Fruit fly (Drosophila melanogaster) whole organism, adult: ENCODE data around the gene mRpL35.

ENCODE experiments used
- CG11617 ChIP-seq: fragments of 200-800 bp; sonication (Bioruptor generic); optimal IDR thresholded peaks from 2 replicates; lab custom pipeline; 2017; ENCODE audit warnings: mild to moderate bottlenecking, missing biosample characterization, missing genetic modification reagents, missing genetic modification characterization
- CG12768 ChIP-seq: fragments of 200-800 bp; sonication (Bioruptor generic); optimal IDR thresholded peaks from 2 replicates; lab custom pipeline; 2017; ENCODE audit warnings: missing biosample characterization, missing genetic modification characterization, mild to moderate bottlenecking, moderate library complexity, missing genetic modification reagents
- CG14711 ChIP-seq: fragments of 200-800 bp; sonication (Bioruptor generic); optimal IDR thresholded peaks from 2 replicates; lab custom pipeline; 2018; ENCODE audit warnings: missing biosample characterization, mild to moderate bottlenecking, missing genetic modification characterization, moderate library complexity
- CG1620 ChIP-seq: fragments of 200-800 bp; sonication (Bioruptor generic); optimal IDR thresholded peaks from 2 replicates; lab custom pipeline; 2016; ENCODE audit warnings: missing biosample characterization, missing genetic modification characterization
- CG33017 ChIP-seq: fragments of 200-800 bp; sonication (Bioruptor generic); optimal IDR thresholded peaks from 2 replicates; lab custom pipeline; 2018; ENCODE audit warnings: missing biosample characterization, mild to moderate bottlenecking, missing genetic modification characterization, moderate library complexity
- CG5204 ChIP-seq: fragments of 200-800 bp; sonication (Bioruptor generic); optimal IDR thresholded peaks from 2 replicates; lab custom pipeline; 2016; ENCODE audit warnings: missing biosample characterization, missing genetic modification characterization
- CG7045 ChIP-seq: fragments of 200-800 bp; sonication (Bioruptor generic); optimal IDR thresholded peaks from 2 replicates; lab custom pipeline; 2017; ENCODE audit warnings: missing biosample characterization, mild to moderate bottlenecking, missing genetic modification characterization
- CG7101 ChIP-seq: fragments of 200-800 bp; sonication (Bioruptor generic); optimal IDR thresholded peaks from 2 replicates; lab custom pipeline; 2018; ENCODE audit warnings: missing biosample characterization, mild to moderate bottlenecking, missing genetic modification characterization, moderate library complexity
- Clk ChIP-seq: fragments of 200-800 bp; sonication (Bioruptor generic); optimal IDR thresholded peaks from 2 replicates; lab custom pipeline; 2017; ENCODE audit warnings: missing biosample characterization, missing genetic modification characterization
- Crg-1 ChIP-seq: fragments of 200-800 bp; sonication (Bioruptor generic); optimal IDR thresholded peaks from 2 replicates; lab custom pipeline; 2016; ENCODE audit warnings: missing biosample characterization, missing genetic modification characterization
- Hr96 ChIP-seq: fragments of 200-800 bp; sonication (Bioruptor generic); optimal IDR thresholded peaks from 2 replicates; lab custom pipeline; 2016; ENCODE audit warnings: missing biosample characterization, missing genetic modification characterization
- Mnt ChIP-seq: fragments of 200-800 bp; sonication (Bioruptor generic); optimal IDR thresholded peaks from 2 replicates; lab custom pipeline; 2016; ENCODE audit warnings: missing biosample characterization, mild to moderate bottlenecking, missing genetic modification characterization
- bab1 ChIP-seq: fragments of 200-800 bp; sonication (Bioruptor generic); optimal IDR thresholded peaks from 3 replicates; lab custom pipeline; 2019; ENCODE audit warnings: missing biosample characterization, mild to moderate bottlenecking, missing genetic modification characterization, moderate library complexity
- cic ChIP-seq: fragments of 200-800 bp; sonication (Bioruptor generic); optimal IDR thresholded peaks from 2 replicates; lab custom pipeline; 2017; ENCODE audit warnings: missing biosample characterization, mild to moderate bottlenecking, missing genetic modification characterization, moderate library complexity
- cnc ChIP-seq, 2 experiments: fragments of >200 bp; optimal IDR thresholded peaks; 2 replicates each; lab custom pipeline; 2017
- kay ChIP-seq: fragments of 200-800 bp; sonication (Bioruptor generic); peaks from one replicate; lab custom pipeline; 2016; ENCODE audit warnings: missing biosample characterization, missing genetic modification characterization, borderline replicate concordance
- ovo ChIP-seq: fragments of 200-800 bp; sonication (Bioruptor generic); optimal IDR thresholded peaks from 2 replicates; lab custom pipeline; 2016; ENCODE audit warnings: missing biosample characterization, missing genetic modification characterization
- pad ChIP-seq: fragments of 200-800 bp; sonication (Bioruptor generic); optimal IDR thresholded peaks from 3 replicates; lab custom pipeline; 2017; ENCODE audit warnings: missing biosample characterization, missing genetic modification characterization, mild to moderate bottlenecking, moderate library complexity, missing genetic modification reagents
- tj ChIP-seq: fragments of 200-800 bp; sonication (Bioruptor generic); optimal IDR thresholded peaks from 3 replicates; lab custom pipeline; 2017; ENCODE audit warnings: missing biosample characterization, mild to moderate bottlenecking, missing genetic modification characterization, moderate library complexity
- toe ChIP-seq: fragments of 200-800 bp; sonication (Bioruptor generic); optimal IDR thresholded peaks from 2 replicates; lab custom pipeline; 2016; ENCODE audit warnings: missing biosample characterization, missing genetic modification characterization

mRpL35 gene

dm6 chr3R:22047412-22047811 is 24.1 kb downstream of the mRpL35 start:
- TF ChIP-seq toe (GFP tag; lab: Kevin White, UChicago) = no peak
- TF ChIP-seq ovo (GFP tag; lab: Kevin White, UChicago) = no peak
- TF ChIP-seq CG14711 (tag; lab: Kevin White, UChicago) = no peak
- no peak for TF ChIP-seq bab1 (GFP tag; lab: Kevin White, UChicago)
- TF ChIP-seq CG5204 (GFP tag; lab: Kevin White, UChicago) = no peak
- TF ChIP-seq CG12768 (GFP tag; lab: Kevin White, UChicago) = no peak
- TF ChIP-seq CG7045 (GFP tag; lab: Kevin White, UChicago) = no peak
- TF ChIP-seq kay (GFP tag; lab: Kevin White, UChicago) = no peak
- TF ChIP-seq pad (GFP tag; lab: Kevin White, UChicago) = no peak
- TF ChIP-seq CG11617 (GFP tag; lab: Kevin White, UChicago) = no peak
- no peak for TF ChIP-seq CG33017 (tag; lab: Kevin White, UChicago)
- no peak for TF ChIP-seq Crg-1 (GFP tag; lab: Kevin White, UChicago)

DNA sequence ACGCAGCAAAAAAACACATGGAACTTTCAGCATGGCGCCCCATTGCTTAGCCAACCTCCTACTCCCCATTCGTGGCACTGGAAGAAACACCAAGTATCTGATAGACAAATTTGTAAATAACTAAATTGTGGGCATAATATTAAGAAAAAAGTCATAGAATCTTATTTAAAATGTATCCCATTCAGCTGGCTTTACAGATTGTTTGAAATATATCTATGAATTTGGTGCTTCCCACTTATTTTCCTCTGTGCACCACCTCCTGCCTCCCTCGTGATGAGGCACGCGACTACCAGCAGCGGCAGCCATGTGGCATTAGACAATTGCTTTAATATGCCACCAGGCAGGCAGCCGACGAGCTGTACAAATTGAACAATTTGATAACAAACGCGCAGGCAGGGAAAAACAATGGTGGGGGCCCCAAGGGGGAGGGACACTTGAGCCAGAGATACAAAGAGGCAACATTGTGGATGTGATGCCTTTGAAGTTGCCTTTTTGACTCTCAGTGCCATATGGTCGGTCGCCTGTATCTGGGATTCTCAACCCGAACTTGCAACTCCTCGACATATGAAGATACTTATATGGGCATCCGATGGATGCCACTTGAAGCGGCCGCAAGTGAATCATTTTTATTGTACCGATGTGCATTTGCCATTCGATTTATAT is 25.9 kb downstream of the mRpL35 start:
- TF ChIP-seq toe (GFP tag; lab: Kevin White, UChicago) (no peak), CG33017 (tag; lab: Kevin White, UChicago) (no peak), CG7101 (tag; lab: Kevin White, UChicago) (no peak), cnc (optimal IDR thresholded peaks at IDR 0.05; lab: Kevin White, UChicago) (no peak), bab1 (GFP tag; lab: Kevin White, UChicago) (no peak), cic (GFP tag; lab: Kevin White, UChicago) (no peak), Mnt (GFP tag; lab: Kevin White, UChicago) (no peak), tj (GFP tag; lab: Kevin White, UChicago) (no peak), CG11617 (GFP tag; lab: Kevin White, UChicago) (no peak), CG14711 (tag; lab: Kevin White, UChicago) (no peak), Clk (GFP tag; lab: Kevin White, UChicago) (no peak), CG1620 (GFP tag; lab: Kevin White, UChicago) (no peak), CG12768 (GFP tag; lab: Kevin White, UChicago) (no peak), kay (GFP tag; lab: Kevin White, UChicago) (no peak), CG5204 (GFP tag; lab: Kevin White, UChicago) (no peak), CG7045 (GFP tag; lab: Kevin White, UChicago) (no peak)

DNA sequence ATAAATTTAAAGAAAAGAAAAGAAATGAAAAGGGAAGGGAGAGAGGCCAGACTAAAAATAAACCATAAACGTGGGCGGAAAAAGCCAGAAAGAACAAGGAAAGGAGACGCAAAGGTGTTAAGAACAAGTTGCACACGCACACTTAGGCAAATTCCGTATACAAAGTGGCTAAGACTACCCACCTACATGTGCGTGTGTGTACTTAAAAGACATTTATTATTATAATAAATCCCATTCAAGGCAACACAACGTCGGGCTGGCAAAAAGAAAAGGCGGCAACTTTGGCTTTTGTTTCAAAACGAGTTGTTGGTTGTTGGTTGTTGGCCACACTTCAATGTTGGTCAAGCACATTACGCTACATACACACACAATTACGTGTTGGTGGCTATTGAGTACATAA is 28.9 kb downstream of the mRpL35 start:
- TF ChIP-seq Crg-1 (GFP tag; lab: Kevin White, UChicago) = no peak
- TF ChIP-seq CG7101 (tag; lab: Kevin White, UChicago) = no peak
- TF ChIP-seq CG33017 (tag; lab: Kevin White, UChicago) = no peak
- TF ChIP-seq CG1620 (GFP tag; lab: Kevin White, UChicago) = no peak
- TF ChIP-seq toe (GFP tag; lab: Kevin White, UChicago) = no peak
- TF ChIP-seq Mnt (GFP tag; lab: Kevin White, UChicago) = no peak
- no peak for TF ChIP-seq bab1 (GFP tag; lab: Kevin White, UChicago)
- no peak for TF ChIP-seq CG7045 (GFP tag; lab: Kevin White, UChicago)
- no peak for TF ChIP-seq Clk (GFP tag; lab: Kevin White, UChicago)
- TF ChIP-seq CG14711 (tag; lab: Kevin White, UChicago) = no peak
- TF ChIP-seq cic (GFP tag; lab: Kevin White, UChicago) = no peak
- TF ChIP-seq kay (GFP tag; lab: Kevin White, UChicago) = no peak
- no peak for TF ChIP-seq CG5204 (GFP tag; lab: Kevin White, UChicago)
- no peak for TF ChIP-seq Hr96 (GFP tag; lab: Kevin White, UChicago)
- TF ChIP-seq CG11617 (GFP tag; lab: Kevin White, UChicago) = no peak
- TF ChIP-seq CG12768 (GFP tag; lab: Kevin White, UChicago) = no peak
- no peak for TF ChIP-seq cnc (optimal IDR thresholded peaks at IDR 0.05; lab: Kevin White, UChicago)

DNA sequence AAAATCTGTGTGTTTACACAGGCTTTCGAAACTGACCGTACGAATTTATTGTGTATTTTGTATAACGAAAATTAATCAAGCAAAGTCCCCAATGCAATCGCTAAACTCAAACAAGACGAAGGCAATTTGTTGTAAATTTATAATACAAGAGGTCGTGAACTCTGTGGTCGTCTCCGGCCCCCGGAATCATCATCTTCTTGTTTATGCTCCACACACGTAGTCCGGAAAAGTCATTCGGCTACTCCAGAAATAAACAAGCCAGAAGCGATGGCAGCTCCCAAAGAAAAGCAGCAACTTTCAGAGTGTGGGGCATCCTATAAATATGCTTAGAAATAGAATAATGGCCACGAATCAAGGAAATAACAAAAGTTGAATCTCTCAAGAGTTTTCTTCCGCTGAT is 29.9 kb downstream of the mRpL35 start:
- no peak for TF ChIP-seq Clk (GFP tag; lab: Kevin White, UChicago)
- no peak for TF ChIP-seq CG7045 (GFP tag; lab: Kevin White, UChicago)
- no peak for TF ChIP-seq tj (GFP tag; lab: Kevin White, UChicago)
- TF ChIP-seq toe (GFP tag; lab: Kevin White, UChicago) = no peak
- no peak for TF ChIP-seq CG14711 (tag; lab: Kevin White, UChicago)
- no peak for TF ChIP-seq CG12768 (GFP tag; lab: Kevin White, UChicago)
- no peak for TF ChIP-seq CG33017 (tag; lab: Kevin White, UChicago)
- no peak for TF ChIP-seq Mnt (GFP tag; lab: Kevin White, UChicago)
- no peak for TF ChIP-seq CG1620 (GFP tag; lab: Kevin White, UChicago)

- TF ChIP-seq CG12768 (GFP tag; lab: Kevin White, UChicago) = no peak
Observed at dm6 chr3R:22053740-22054139, 30.4 kb downstream of the mRpL35 start.

dm6 chr3R:22057083-22057482 is 33.8 kb downstream of the mRpL35 start:
- TF ChIP-seq toe (GFP tag; lab: Kevin White, UChicago) (no peak), kay (GFP tag; lab: Kevin White, UChicago) (peak; percentile 58), cnc (optimal IDR thresholded peaks at IDR 0.05; lab: Kevin White, UChicago) (no peak), CG1620 (GFP tag; lab: Kevin White, UChicago) (no peak)
